Worm (Caenorhabditis elegans): Measurements from ENCODE around the gene F23F12.13.

ce11 chrIII:6453665-6454064 is 41.8 kb upstream of the F23F12.13 start:
- TF ChIP-seq B0310.2 (tag; optimal IDR thresholded peaks at IDR 0.05), result peak; percentile 39
- TF ChIP-seq F13C5.2 (tag; optimal IDR thresholded peaks at IDR 0.05), result peak; percentile 83
- no peak for TF ChIP-seq ama-1 (optimal IDR thresholded peaks at IDR 0.05)
- peak; percentile 38; the same call in 1 of the 2 replicates for TF ChIP-seq tbx-11 (GFP tag; IDR thresholded peaks at IDR 0.05)
- no peak for TF ChIP-seq tra-4 (tag; optimal IDR thresholded peaks at IDR 0.05)
- 0 out of 2 replicates have a peak, but pooled peaks have one; percentile 42 for TF ChIP-seq flt-1 (GFP tag; IDR thresholded peaks at IDR 0.05)

Data from whole organism, early embryonic.